Worm (Caenorhabditis elegans): ENCODE measurements around the gene C05B5.5.

DNA sequence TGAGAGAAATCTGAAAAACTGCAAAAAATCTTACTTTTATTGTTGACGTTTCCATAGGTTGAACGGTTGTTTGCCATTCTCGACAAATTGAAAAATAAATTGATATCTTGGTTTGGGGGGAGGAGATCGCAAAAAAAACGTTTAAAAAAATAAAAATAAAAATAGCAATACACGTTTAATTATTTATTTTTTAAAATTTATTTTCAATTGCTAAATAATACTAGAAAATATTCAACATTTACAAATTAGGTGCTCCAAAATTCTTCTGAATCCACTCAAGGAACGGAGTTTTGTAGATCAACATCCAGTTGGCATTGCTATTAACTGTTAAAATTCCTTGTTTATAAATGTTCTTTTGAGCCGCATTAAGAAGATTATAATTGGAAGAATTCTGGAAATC, 38.9 kb downstream of the C05B5.5 start, which contains the start of gene T16G12.7:
- TF ChIP-seq dao-5 (tag; optimal IDR thresholded peaks at IDR 0.05) (no peak), W03F9.2 (tag; optimal IDR thresholded peaks at IDR 0.05) (no peak)
